2 worm cellular contexts compared by ENCODE assay signal in the genomic region with DNA sequence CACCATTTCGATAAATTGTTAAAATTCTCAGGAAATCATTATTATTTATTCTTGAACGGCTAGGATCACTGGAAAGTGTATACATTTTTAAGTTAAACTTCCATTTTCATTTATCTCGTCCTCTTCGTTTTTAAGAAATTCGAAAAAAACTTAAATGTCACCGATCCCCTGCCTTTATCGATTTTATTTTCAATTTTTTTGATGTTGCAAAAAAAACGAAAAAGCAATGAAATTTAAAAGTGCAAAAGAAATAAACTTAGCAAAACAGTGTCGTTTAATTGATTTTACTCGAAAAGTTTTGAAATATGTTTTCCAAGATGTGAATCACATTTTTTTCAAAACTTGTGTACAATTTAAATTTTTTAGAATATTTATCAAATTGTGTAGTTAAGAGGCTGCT.
A peak's percentile ranks its signal among the peaks of the same experiment; 100 is the strongest.
TF ChIP-seq lines count a peak whose summit lies in the region.

No protein-coding gene starts in this region.

TF ChIP-seq in whole organism, L4 larva, 104 proteins besides CTCF, POLR2A, EP300 and RAD21:
- TF ChIP-seq hlh-11 (tag; optimal IDR thresholded peaks at IDR 0.05; lab: Kevin White, UChicago): no peak
- TF ChIP-seq mdt-29 (GFP tag; IDR thresholded peaks at IDR 0.05; lab: Robert Waterston, UW): no peak
- no peak for TF ChIP-seq daf-19 (GFP tag; conservative IDR thresholded peaks at IDR 0.05; lab: Robert Waterston, UW)
- TF ChIP-seq snpc-1.2 (GFP tag; IDR thresholded peaks at IDR 0.05; lab: Robert Waterston, UW): peak; percentile 70
- TF ChIP-seq lin-13 (GFP tag; optimal IDR thresholded peaks at IDR 0.05; lab: Kevin White, UChicago): no peak
- TF ChIP-seq lin-29 (GFP tag; IDR thresholded peaks at IDR 0.05; lab: Robert Waterston, UW): no peak
- no peak for TF ChIP-seq F10B5.3 (tag; optimal IDR thresholded peaks at IDR 0.05; lab: Kevin White, UChicago)
- TF ChIP-seq dmd-6 (GFP tag; IDR thresholded peaks at IDR 0.05; lab: Robert Waterston, UW): no peak
- TF ChIP-seq egl-43 (GFP tag; IDR thresholded peaks at IDR 0.05; lab: Robert Waterston, UW): no peak
- TF ChIP-seq aha-1 (tag; lab: Kevin White, UChicago): peak; percentile 0
- no peak for TF ChIP-seq madf-5 (GFP tag; IDR thresholded peaks at IDR 0.05; lab: Robert Waterston, UW)

TF ChIP-seq in whole organism, young adult, 124 proteins besides CTCF, POLR2A, EP300 and RAD21:
- TF ChIP-seq attf-6 (GFP tag; IDR thresholded peaks at IDR 0.05; lab: Robert Waterston, UW) (peak; percentile 84), snpc-4 (GFP tag; optimal IDR thresholded peaks at IDR 0.05; lab: Kevin White, UChicago) (no peak), snpc-4 (tag; optimal IDR thresholded peaks at IDR 0.05; lab: Kevin White, UChicago) (peak in 2 of 4 experiments; percentile 26 to 65), nhr-179 (tag; optimal IDR thresholded peaks at IDR 0.05; lab: Kevin White, UChicago) (no peak)
